ENCODE assay signal across 1 fruit fly cellular context in the genomic region with DNA sequence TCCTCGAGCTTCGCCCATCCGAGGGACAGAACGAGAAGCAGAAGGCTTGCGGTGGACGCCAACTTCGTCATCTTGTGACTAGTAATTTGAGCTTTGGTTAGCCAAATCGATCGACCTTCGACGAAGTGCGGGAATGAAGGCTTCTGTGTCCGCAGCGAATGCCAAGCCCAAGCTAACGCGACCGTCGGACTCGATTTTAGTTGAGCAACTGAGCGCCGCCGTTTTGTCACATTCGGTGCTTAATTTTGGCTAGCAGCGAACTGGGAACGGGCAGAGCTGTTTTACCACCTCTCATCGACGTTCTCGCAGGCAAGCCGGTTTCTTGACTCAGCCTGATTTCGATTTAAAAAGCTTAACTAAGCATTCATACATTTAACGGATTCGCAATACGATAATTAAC.
TF ChIP-seq lines count a peak whose summit lies in the region.

No protein-coding gene starts in this region.

TF ChIP-seq in whole organism, embryonic, 481 proteins besides CTCF, POLR2A, EP300 and RAD21 (continued from another document):
- TF ChIP-seq CG34422 (GFP tag; IDR thresholded peaks at IDR 0.05; lab: Robert Waterston, UW), result 0 out of 3 replicates have a peak, but pooled peaks have one; percentile 8
- TF ChIP-seq maf-S (GFP tag; optimal IDR thresholded peaks at IDR 0.05; lab: Kevin White, UChicago), result no peak
- TF ChIP-seq p53 (GFP tag; optimal IDR thresholded peaks at IDR 0.05; lab: Kevin White, UChicago), result no peak
- TF ChIP-seq CG3163 (GFP tag; optimal IDR thresholded peaks at IDR 0.05; lab: Kevin White, UChicago), result no peak
- no peak for TF ChIP-seq CG1233 (GFP tag; optimal IDR thresholded peaks at IDR 0.05; lab: Kevin White, UChicago)
- no peak for TF ChIP-seq CG10274 (GFP tag; optimal IDR thresholded peaks at IDR 0.05; lab: Kevin White, UChicago)
- TF ChIP-seq CG11695 (GFP tag; IDR thresholded peaks at IDR 0.05; lab: Robert Waterston, UW), result no peak
- no peak for TF ChIP-seq CG10654 (GFP tag; optimal IDR thresholded peaks at IDR 0.05; lab: Kevin White, UChicago)
- TF ChIP-seq zfh1 (GFP tag; IDR thresholded peaks at IDR 0.05; lab: Robert Waterston, UW), result no peak
- no peak for TF ChIP-seq CG11456 (GFP tag; IDR thresholded peaks at IDR 0.05; lab: Robert Waterston, UW)
- TF ChIP-seq Ets65A (GFP tag; lab: Kevin White, UChicago), result no peak
- TF ChIP-seq CG8478 (optimal IDR thresholded peaks at IDR 0.05; lab: Kevin White, UChicago), result no peak
- no peak for TF ChIP-seq ac (GFP tag; optimal IDR thresholded peaks at IDR 0.05; lab: Kevin White, UChicago)
- no peak for TF ChIP-seq Ets97D (GFP tag; optimal IDR thresholded peaks at IDR 0.05; lab: Kevin White, UChicago)
- TF ChIP-seq Dad (GFP tag; optimal IDR thresholded peaks at IDR 0.05; lab: Kevin White, UChicago), result no peak
- 0 out of 2 replicates have a peak, but pooled peaks have one; percentile 15 for TF ChIP-seq Atf6 (GFP tag; IDR thresholded peaks at IDR 0.05; lab: Robert Waterston, UW)
- TF ChIP-seq tna (GFP tag; IDR thresholded peaks at IDR 0.05; lab: Robert Waterston, UW; ENCODE audit: partially characterized antibody), result peak; percentile 15; the same call in 1 of the 2 replicates
- no peak for TF ChIP-seq CG30431 (GFP tag; optimal IDR thresholded peaks at IDR 0.05; lab: Kevin White, UChicago)
- TF ChIP-seq CG12236 (GFP tag; optimal IDR thresholded peaks at IDR 0.05; lab: Kevin White, UChicago), result no peak
- TF ChIP-seq caup (GFP tag; optimal IDR thresholded peaks at IDR 0.05; lab: Kevin White, UChicago; ENCODE audit: severe bottlenecking), result no peak
- TF ChIP-seq CG5245 (GFP tag; optimal IDR thresholded peaks at IDR 0.05; lab: Kevin White, UChicago), result no peak
- TF ChIP-seq Dp (GFP tag; optimal IDR thresholded peaks at IDR 0.05; lab: Kevin White, UChicago), result no peak
- peak; percentile 26 for TF ChIP-seq CG10543 (GFP tag; optimal IDR thresholded peaks at IDR 0.05; lab: Kevin White, UChicago)
- peak; percentile 9; the same call in 1 of the 2 replicates for TF ChIP-seq CG13287 (GFP tag; IDR thresholded peaks at IDR 0.05; lab: Robert Waterston, UW; ENCODE audit: partially characterized antibody)
- TF ChIP-seq Abd-B (GFP tag; optimal IDR thresholded peaks at IDR 0.05; lab: Kevin White, UChicago), result no peak
- peak; percentile 15; the same call in 1 of the 2 replicates for TF ChIP-seq amos (GFP tag; IDR thresholded peaks at IDR 0.05; lab: Robert Waterston, UW; ENCODE audit: partially characterized antibody)
- peak; percentile 84 for TF ChIP-seq chinmo (GFP tag; IDR thresholded peaks at IDR 0.05; lab: Robert Waterston, UW; ENCODE audit: partially characterized antibody)
- TF ChIP-seq CG12769 (tag; optimal IDR thresholded peaks at IDR 0.05; lab: Kevin White, UChicago), result peak; percentile 65
- no peak for TF ChIP-seq fd96Cb (tag; optimal IDR thresholded peaks at IDR 0.05; lab: Kevin White, UChicago)
- no peak for TF ChIP-seq E2f1 (GFP tag; IDR thresholded peaks at IDR 0.05; lab: Robert Waterston, UW)
- TF ChIP-seq Camta (GFP tag; optimal IDR thresholded peaks at IDR 0.05; lab: Kevin White, UChicago), result no peak
- TF ChIP-seq CG34224 (GFP tag; IDR thresholded peaks at IDR 0.05; lab: Robert Waterston, UW; ENCODE audit: partially characterized antibody), result peak; percentile 10; the same call in 1 of the 3 replicates
- TF ChIP-seq Max (GFP tag; optimal IDR thresholded peaks at IDR 0.05; lab: Kevin White, UChicago), result no peak
- no peak for TF ChIP-seq lov (optimal IDR thresholded peaks at IDR 0.05; lab: Kevin White, UChicago)
- TF ChIP-seq lov (GFP tag; IDR thresholded peaks at IDR 0.05; lab: Robert Waterston, UW), result 0 out of 3 replicates have a peak, but pooled peaks have one; percentile 57
- TF ChIP-seq sens-2 (GFP tag; IDR thresholded peaks at IDR 0.05; lab: Robert Waterston, UW), result no peak
- TF ChIP-seq unpg (GFP tag; optimal IDR thresholded peaks at IDR 0.05; lab: Kevin White, UChicago), result no peak
- TF ChIP-seq CG12744 (GFP tag; optimal IDR thresholded peaks at IDR 0.05; lab: Kevin White, UChicago), result no peak
- no peak for TF ChIP-seq CoRest (tag; optimal IDR thresholded peaks at IDR 0.05; lab: Kevin White, UChicago)
- no peak for TF ChIP-seq ERR (GFP tag; optimal IDR thresholded peaks at IDR 0.05; lab: Kevin White, UChicago)
- no peak for TF ChIP-seq yki (optimal IDR thresholded peaks at IDR 0.05; lab: Kevin White, UChicago)
- TF ChIP-seq CG2875 (GFP tag; optimal IDR thresholded peaks at IDR 0.05; lab: Kevin White, UChicago), result no peak
